Fruit fly (Drosophila melanogaster): ENCODE results near the gene CG3527.
A peak's percentile ranks its signal among the peaks of the same experiment; 100 is the strongest.

The CG3527 gene

DNA sequence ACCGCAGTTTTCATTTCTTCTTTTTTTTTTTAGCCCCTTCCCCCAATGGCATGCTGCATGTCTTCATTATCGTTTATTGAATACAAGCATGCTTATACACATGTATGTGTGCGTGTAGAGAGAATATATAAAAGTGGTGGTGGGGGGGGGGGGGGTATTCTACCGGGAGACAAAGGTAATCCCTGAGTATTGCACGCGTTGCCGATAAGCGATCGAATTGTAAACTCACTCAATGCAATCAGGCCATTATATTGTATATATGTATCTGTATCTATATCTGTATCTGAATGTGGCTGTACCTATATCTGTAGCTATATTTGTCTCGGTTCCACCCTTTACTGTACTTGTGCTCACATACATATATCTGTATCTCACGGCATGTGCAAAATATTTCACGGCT, 40.5 kb downstream of the CG3527 start:
- TF ChIP-seq Mnt (GFP tag; optimal IDR thresholded peaks at IDR 0.05): no peak
- TF ChIP-seq CG1620 (GFP tag; optimal IDR thresholded peaks at IDR 0.05): no peak
- TF ChIP-seq ovo (GFP tag; optimal IDR thresholded peaks at IDR 0.05): no peak
- TF ChIP-seq Crg-1 (GFP tag; optimal IDR thresholded peaks at IDR 0.05): no peak
- TF ChIP-seq kay (GFP tag; ENCODE audit: borderline replicate concordance): no peak
- TF ChIP-seq CG12768 (GFP tag; optimal IDR thresholded peaks at IDR 0.05): no peak
- TF ChIP-seq toe (GFP tag; optimal IDR thresholded peaks at IDR 0.05): no peak
- no peak for TF ChIP-seq CG11617 (GFP tag; optimal IDR thresholded peaks at IDR 0.05)
- no peak for TF ChIP-seq CG5204 (GFP tag; optimal IDR thresholded peaks at IDR 0.05)
- TF ChIP-seq Hr96 (GFP tag; optimal IDR thresholded peaks at IDR 0.05): no peak
- no peak for TF ChIP-seq Clk (GFP tag; optimal IDR thresholded peaks at IDR 0.05)
- no peak for TF ChIP-seq cic (GFP tag; optimal IDR thresholded peaks at IDR 0.05)
- TF ChIP-seq pad (GFP tag; optimal IDR thresholded peaks at IDR 0.05): no peak
- TF ChIP-seq bab1 (GFP tag; optimal IDR thresholded peaks at IDR 0.05): no peak

DNA sequence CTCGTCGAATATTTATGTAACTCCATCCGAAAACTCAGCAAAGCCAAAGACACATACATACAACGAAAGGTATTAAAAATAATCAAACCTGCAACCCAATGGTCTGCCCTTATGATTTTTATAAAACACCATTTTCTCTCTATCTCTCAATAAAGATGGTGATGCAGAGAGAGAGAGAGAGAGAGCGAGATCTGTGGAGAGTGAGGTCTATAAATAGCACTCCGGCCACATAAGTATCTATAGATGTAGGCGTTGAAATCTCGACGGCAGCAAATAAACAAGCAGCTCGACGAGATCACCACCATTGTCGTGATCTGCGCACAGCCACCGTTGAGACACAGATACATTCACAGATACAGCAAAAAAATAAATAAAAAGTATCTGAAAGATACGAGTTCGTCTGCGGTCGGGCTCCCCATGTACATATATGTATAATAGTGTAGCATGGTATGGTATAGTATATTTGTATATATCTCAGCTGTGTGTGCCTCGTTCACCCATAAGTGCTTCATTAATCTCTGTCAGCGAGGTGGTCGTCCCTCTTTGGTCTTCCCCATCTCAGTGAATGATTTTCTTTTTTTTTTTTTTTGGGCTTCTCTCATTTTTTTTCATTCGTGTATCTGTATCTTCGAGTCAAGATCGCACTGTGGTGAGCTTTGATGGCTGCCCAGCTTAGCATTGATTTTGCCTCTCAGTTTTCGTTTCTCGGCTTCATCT, 44.9 kb downstream of the CG3527 start:
- TF ChIP-seq tj (GFP tag; optimal IDR thresholded peaks at IDR 0.05) (no peak), CG12768 (GFP tag; optimal IDR thresholded peaks at IDR 0.05) (no peak), Hr96 (GFP tag; optimal IDR thresholded peaks at IDR 0.05) (no peak), ovo (GFP tag; optimal IDR thresholded peaks at IDR 0.05) (no peak), CG7101 (tag; optimal IDR thresholded peaks at IDR 0.05) (no peak), kay (GFP tag; ENCODE audit: borderline replicate concordance) (peak; percentile 23), Clk (GFP tag; optimal IDR thresholded peaks at IDR 0.05) (no peak)

DNA sequence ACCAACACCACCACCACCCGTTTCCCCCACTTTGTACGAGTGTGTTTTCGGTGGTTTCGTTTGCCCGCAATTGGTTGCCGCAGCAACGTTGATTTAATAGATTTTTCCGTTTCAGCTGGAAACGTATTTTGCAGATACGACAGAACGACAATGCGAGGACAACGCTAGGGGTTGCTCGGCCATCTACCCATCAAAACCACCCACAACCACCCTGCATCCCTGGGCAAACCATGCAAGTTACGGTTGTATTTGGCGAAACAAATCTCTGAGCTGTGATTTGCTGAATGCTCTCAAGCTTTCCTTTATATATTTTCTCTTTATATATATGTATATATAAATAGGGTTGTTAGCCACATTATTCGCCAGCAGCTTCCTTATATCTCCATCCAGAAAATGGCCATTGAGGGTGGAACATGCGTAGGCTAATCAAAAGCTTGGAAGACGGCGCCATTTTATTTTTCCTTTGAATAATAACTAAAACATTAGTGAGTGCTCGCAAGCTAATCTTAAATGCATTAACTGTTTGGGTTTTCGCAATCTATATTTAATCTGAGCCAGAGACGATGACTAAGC, 48.2 kb downstream of the CG3527 start:
- TF ChIP-seq cic (GFP tag; optimal IDR thresholded peaks at IDR 0.05): no peak
- TF ChIP-seq CG14711 (tag; optimal IDR thresholded peaks at IDR 0.05): no peak
- TF ChIP-seq Hr96 (GFP tag; optimal IDR thresholded peaks at IDR 0.05): no peak
- no peak for TF ChIP-seq tj (GFP tag; optimal IDR thresholded peaks at IDR 0.05)
- no peak for TF ChIP-seq Crg-1 (GFP tag; optimal IDR thresholded peaks at IDR 0.05)
